Worm (Caenorhabditis elegans) whole organism, young adult: Measurements from ENCODE around the gene smg-4.

Experiments used
- B0019.2 ChIP-seq: fragments of 200-800 bp; sonication (Bioruptor generic); conservative IDR thresholded peaks from 2 replicates; pipeline ENCODE4 v1.3.6; 2022; ENCODE audit warnings: missing genetic modification reagents, missing genetic modification characterization, missing compliant biosample characterization
- F39B2.1 ChIP-seq: fragments of 200-800 bp; sonication (Bioruptor generic); IDR thresholded peaks from 2 replicates; pipeline ENCODE4 v1.3.6; 2022; ENCODE audit warnings: missing genetic modification reagents, missing genetic modification characterization, missing compliant biosample characterization
- F57C9.4 ChIP-seq: sonication (generic microtip); optimal IDR thresholded peaks from 2 replicates; lab custom pipeline; 2017; ENCODE audit warnings: mild to moderate bottlenecking, missing genetic modification characterization, missing compliant biosample characterization
- K12H6.12 ChIP-seq: fragments of 200-800 bp; sonication (Bioruptor generic); optimal IDR thresholded peaks from 2 replicates; lab custom pipeline; 2018; ENCODE audit warnings: mild to moderate bottlenecking, missing genetic modification characterization, missing compliant biosample characterization
- Y56A3A.18 ChIP-seq: fragments of 200-800 bp; sonication (Bioruptor generic); IDR thresholded peaks from 2 replicates; pipeline ENCODE4 v1.3.6; 2022; ENCODE audit warnings: missing genetic modification reagents, missing genetic modification characterization, missing compliant biosample characterization
- akir-1 ChIP-seq: fragments of 200-800 bp; sonication (Bioruptor generic); optimal IDR thresholded peaks from 2 replicates; lab custom pipeline; 2018; ENCODE audit warnings: mild to moderate bottlenecking, missing genetic modification characterization, moderate library complexity, missing compliant biosample characterization
- ama-1 ChIP-seq, 3 experiments: fragments of 150-350 bp in 1 of 3; sonication (generic microtip) in 2 of 3; optimal IDR thresholded peaks; 2 replicates each; lab custom pipeline; 2014 to 2018; ENCODE audit warnings: missing biosample characterization in 2 of 3, missing genetic modification characterization in 2 of 3, missing genetic modification reagents in 2 of 3
- atf-7 ChIP-seq: sonication (generic microtip); optimal IDR thresholded peaks from 2 replicates; lab custom pipeline; 2017; ENCODE audit warnings: mild to moderate bottlenecking, missing genetic modification characterization, missing compliant biosample characterization
- attf-6 ChIP-seq: fragments of 200-800 bp; sonication (Bioruptor generic); IDR thresholded peaks from 2 replicates; pipeline ENCODE4 v1.3.6; 2022; ENCODE audit warnings: missing genetic modification reagents, missing genetic modification characterization, missing compliant biosample characterization
- bed-1 ChIP-seq: fragments of 200-800 bp; sonication (Bioruptor generic); IDR thresholded peaks from 2 replicates; pipeline ENCODE4 v1.3.6; 2022; ENCODE audit warnings: missing genetic modification reagents, missing genetic modification characterization, missing compliant biosample characterization
- ccch-3 ChIP-seq: fragments of 200-800 bp; sonication (Bioruptor generic); optimal IDR thresholded peaks from 2 replicates; lab custom pipeline; 2018; ENCODE audit warnings: mild to moderate bottlenecking, missing genetic modification characterization, missing compliant biosample characterization
- ceh-27 ChIP-seq: fragments of 200-800 bp; sonication (Bioruptor generic); optimal IDR thresholded peaks from 2 replicates; lab custom pipeline; 2018; ENCODE audit warnings: mild to moderate bottlenecking, missing genetic modification characterization, moderate library complexity, missing compliant biosample characterization
- ceh-40 ChIP-seq: fragments of 200-800 bp; sonication (Bioruptor generic); IDR thresholded peaks from 2 replicates; pipeline ENCODE4 v1.3.6; 2022; ENCODE audit warnings: missing genetic modification characterization, missing compliant biosample characterization
- ceh-58 ChIP-seq: fragments of 200-800 bp; sonication (Bioruptor generic); IDR thresholded peaks from 2 replicates; pipeline ENCODE4 v1.3.6; 2022; ENCODE audit warnings: missing genetic modification characterization, missing compliant biosample characterization
- dox-1 ChIP-seq: fragments of 200-800 bp; sonication (Bioruptor generic); IDR thresholded peaks from 2 replicates; pipeline ENCODE4 v1.3.6; 2022; ENCODE audit warnings: missing genetic modification reagents, missing genetic modification characterization, missing compliant biosample characterization
- dpl-1 ChIP-seq: fragments of 150-350 bp; optimal IDR thresholded peaks from 2 replicates; lab custom pipeline; 2014; ENCODE audit warnings: missing biosample characterization, missing genetic modification reagents, missing genetic modification characterization
- gei-17 ChIP-seq: fragments of 200-800 bp; sonication (Bioruptor generic); optimal IDR thresholded peaks from 2 replicates; lab custom pipeline; 2018; ENCODE audit warnings: mild to moderate bottlenecking, missing genetic modification characterization, missing compliant biosample characterization
- hlh-12 ChIP-seq: sonication (generic microtip); optimal IDR thresholded peaks from 2 replicates; lab custom pipeline; 2016; ENCODE audit warnings: missing genetic modification characterization, missing compliant biosample characterization
- hmg-1.2 ChIP-seq: fragments of 200-800 bp; sonication (Bioruptor generic); IDR thresholded peaks from 2 replicates; pipeline ENCODE4 v1.3.6; 2022; ENCODE audit warnings: missing genetic modification reagents, missing genetic modification characterization, missing compliant biosample characterization
- hmg-20 ChIP-seq: fragments of 200-800 bp; sonication (Bioruptor generic); IDR thresholded peaks from 2 replicates; pipeline ENCODE4 v1.3.6; 2022; ENCODE audit warnings: missing genetic modification reagents, missing genetic modification characterization, missing compliant biosample characterization
- let-607 ChIP-seq, 2 experiments: fragments of 200-800 bp in 1 of 2; sonication (Bioruptor generic) in 1 of 2; sonication (generic microtip) in 1 of 2; optimal IDR thresholded peaks; 2 replicates each; lab custom pipeline; 2016 to 2018; ENCODE audit warnings: mild to moderate bottlenecking in 2 of 2, missing compliant biosample characterization in 2 of 2, missing genetic modification characterization in 2 of 2, moderate library complexity in 2 of 2, missing genotype in 1 of 2
- lin-26 ChIP-seq: fragments of 200-800 bp; sonication (Bioruptor generic); IDR thresholded peaks from 2 replicates; pipeline ENCODE4 v1.3.6; 2022; ENCODE audit warnings: missing genetic modification reagents, missing genetic modification characterization, missing compliant biosample characterization
- lin-40 ChIP-seq: sonication (generic microtip); optimal IDR thresholded peaks from 2 replicates; lab custom pipeline; 2016; ENCODE audit warnings: missing genetic modification characterization, mild to moderate bottlenecking, missing compliant biosample characterization, missing genotype, missing genetic modification reagents
- madf-10 ChIP-seq: sonication (generic microtip); optimal IDR thresholded peaks from 2 replicates; lab custom pipeline; 2016; ENCODE audit warnings: mild to moderate bottlenecking, missing genetic modification characterization, missing compliant biosample characterization
- madf-3 ChIP-seq: fragments of 200-800 bp; sonication (Bioruptor generic); IDR thresholded peaks from 2 replicates; pipeline ENCODE4 v1.3.6; 2022; ENCODE audit warnings: missing genetic modification reagents, missing genetic modification characterization, missing compliant biosample characterization
- madf-6 ChIP-seq: fragments of 200-800 bp; sonication (Bioruptor generic); IDR thresholded peaks from 2 replicates; pipeline ENCODE4 v1.3.6; 2022; ENCODE audit warnings: missing genetic modification reagents, missing genetic modification characterization, missing compliant biosample characterization
- nfya-1 ChIP-seq: sonication (generic microtip); optimal IDR thresholded peaks from 2 replicates; lab custom pipeline; 2017; ENCODE audit warnings: antibody characterized with exemption, missing compliant biosample characterization, missing genetic modification characterization, borderline replicate concordance; ENCODE audit not compliant: insufficient read depth
- nfya-2 ChIP-seq: fragments of 200-800 bp; sonication (Bioruptor generic); IDR thresholded peaks from 2 replicates; pipeline ENCODE4 v1.3.6; 2022; ENCODE audit warnings: missing genetic modification reagents, missing genetic modification characterization, missing compliant biosample characterization
- nhr-27 ChIP-seq: fragments of 200-800 bp; sonication (Bioruptor generic); optimal IDR thresholded peaks from 2 replicates; lab custom pipeline; 2018; ENCODE audit warnings: mild to moderate bottlenecking, missing genetic modification characterization, moderate library complexity, missing compliant biosample characterization
- nhr-80 ChIP-seq: sonication (generic microtip); optimal IDR thresholded peaks from 2 replicates; lab custom pipeline; 2016; ENCODE audit warnings: missing genetic modification characterization, missing compliant biosample characterization
- nhr-90 ChIP-seq: sonication (generic microtip); optimal IDR thresholded peaks from 2 replicates; lab custom pipeline; 2016; ENCODE audit warnings: missing genotype, mild to moderate bottlenecking, missing genetic modification characterization, missing compliant biosample characterization
- pbrm-1 ChIP-seq: fragments of 200-800 bp; sonication (Bioruptor generic); IDR thresholded peaks from 2 replicates; pipeline ENCODE4 v1.3.6; 2022; ENCODE audit warnings: missing genetic modification reagents, missing genetic modification characterization, missing compliant biosample characterization
- somi-1 ChIP-seq: fragments of 200-800 bp; sonication (Bioruptor generic); optimal IDR thresholded peaks from 2 replicates; lab custom pipeline; 2018; ENCODE audit warnings: mild to moderate bottlenecking, missing genetic modification characterization, missing compliant biosample characterization
- tbp1 ChIP-seq: fragments of 200-800 bp; sonication (Bioruptor generic); optimal IDR thresholded peaks from 2 replicates; lab custom pipeline; 2018; ENCODE audit warnings: mild to moderate bottlenecking, missing genetic modification characterization, missing compliant biosample characterization
- tlf-1 ChIP-seq: fragments of 200-800 bp; sonication (Bioruptor generic); optimal IDR thresholded peaks from 2 replicates; lab custom pipeline; 2018; ENCODE audit warnings: mild to moderate bottlenecking, missing genetic modification characterization, missing compliant biosample characterization
- xnd-1 ChIP-seq: sonication (generic microtip); optimal IDR thresholded peaks from 2 replicates; lab custom pipeline; 2016; ENCODE audit warnings: missing genotype, missing genetic modification reagents, missing genetic modification characterization, missing compliant biosample characterization
- zim-3 ChIP-seq: sonication (generic microtip); optimal IDR thresholded peaks from 2 replicates; lab custom pipeline; 2017; ENCODE audit warnings: mild to moderate bottlenecking, missing genetic modification characterization, moderate library complexity, missing compliant biosample characterization
- ztf-26 ChIP-seq: sonication (generic microtip); optimal IDR thresholded peaks from 2 replicates; lab custom pipeline; 2017; ENCODE audit warnings: missing genetic modification characterization, missing compliant biosample characterization
- ztf-6 ChIP-seq: fragments of 200-800 bp; sonication (Bioruptor generic); IDR thresholded peaks from 2 replicates; pipeline ENCODE4 v1.3.6; 2022; ENCODE audit warnings: missing genetic modification reagents, missing genetic modification characterization, missing compliant biosample characterization

Gene smg-4

ce11 chrV:9796562-9796961 is 19.0 kb upstream of the smg-4 start, which contains the start of gene F46B6.9:
TSS of gene F46B6.9 (plus strand) at chrV:9796862.
- no peak for TF ChIP-seq madf-3 (GFP tag; lab: Robert Waterston, UW)
- TF ChIP-seq dox-1 (GFP tag; lab: Robert Waterston, UW) = no peak
- TF ChIP-seq bed-1 (GFP tag; lab: Robert Waterston, UW) = no peak
- TF ChIP-seq gei-17 (GFP tag; lab: Kevin White, UChicago) = no peak
- no peak for TF ChIP-seq B0019.2 (GFP tag; lab: Robert Waterston, UW)

ce11 chrV:9796002-9796401 is 18.5 kb upstream of the smg-4 start:
- TF ChIP-seq ceh-27 (GFP tag; lab: Kevin White, UChicago) (no peak), nfya-1 (tag; lab: Kevin White, UChicago) (no peak), ceh-58 (GFP tag; lab: Robert Waterston, UW) (no peak), K12H6.12 (no peak), hlh-12 (tag; lab: Kevin White, UChicago) (no peak), F57C9.4 (tag; lab: Kevin White, UChicago) (no peak), nhr-80 (tag; lab: Kevin White, UChicago) (no peak), ztf-26 (tag; lab: Kevin White, UChicago) (no peak), tlf-1 (GFP tag; lab: Kevin White, UChicago) (no peak), zim-3 (tag; lab: Kevin White, UChicago) (no peak)

ce11 chrV:9794997-9795396 is 17.5 kb upstream of the smg-4 start:
- peak in 1 of 2 experiments; percentile 52 for TF ChIP-seq let-607 (tag; optimal IDR thresholded peaks at IDR 0.05; lab: Kevin White, UChicago)
- TF ChIP-seq ztf-6 (GFP tag; lab: Robert Waterston, UW) = no peak
- peak; percentile 30 for TF ChIP-seq nhr-80 (tag; lab: Kevin White, UChicago)
- no peak for TF ChIP-seq nhr-90 (tag; lab: Kevin White, UChicago)

ce11 chrV:9791332-9791731 is 13.8 kb upstream of the smg-4 start, which contains the start of gene lipl-2:
TSS of gene lipl-2 (plus strand) at chrV:9791567.
- TF ChIP-seq nhr-80 (tag; lab: Kevin White, UChicago) (peak; percentile 68), let-607 (tag; optimal IDR thresholded peaks at IDR 0.05; lab: Kevin White, UChicago) (peak in 1 of 2 experiments; percentile 57), ccch-3 (GFP tag; lab: Kevin White, UChicago) (no peak), hlh-12 (tag; lab: Kevin White, UChicago) (no peak), tbp1 (GFP tag; lab: Kevin White, UChicago) (peak; percentile 8)

- TF ChIP-seq akir-1 (GFP tag; lab: Kevin White, UChicago) (peak; percentile 15), madf-6 (peak; percentile 69), nhr-27 (tag; lab: Kevin White, UChicago) (peak; percentile 8), pbrm-1 (GFP tag; lab: Robert Waterston, UW) (peak; percentile 97), F39B2.1 (no peak), hmg-20 (GFP tag; lab: Robert Waterston, UW) (peak; percentile 63), xnd-1 (tag; lab: Kevin White, UChicago) (no peak), tlf-1 (GFP tag; lab: Kevin White, UChicago) (peak; percentile 97), lin-26 (no peak), Y56A3A.18 (peak; percentile 94), somi-1 (GFP tag; lab: Kevin White, UChicago) (peak; percentile 92), lin-40 (tag; lab: Kevin White, UChicago) (peak; percentile 97), atf-7 (tag; lab: Kevin White, UChicago) (peak; percentile 96), dpl-1 (GFP tag; lab: Kevin White, UChicago) (peak; percentile 49), nfya-2 (GFP tag; lab: Robert Waterston, UW) (no peak), madf-10 (tag; lab: Kevin White, UChicago) (peak; percentile 89), attf-6 (GFP tag; lab: Robert Waterston, UW) (0 out of 2 replicates have a peak, but pooled peaks have one; percentile 11), ceh-40 (GFP tag; lab: Robert Waterston, UW) (no peak), nhr-90 (tag; lab: Kevin White, UChicago) (peak; percentile 77), ama-1 (optimal IDR thresholded peaks at IDR 0.05; lab: Kevin White, UChicago) (no peak), ama-1 (GFP tag; optimal IDR thresholded peaks at IDR 0.05; lab: Kevin White, UChicago) (no peak), hmg-1.2 (GFP tag; lab: Robert Waterston, UW) (peak; percentile 99), F57C9.4 (tag; lab: Kevin White, UChicago) (no peak), dox-1 (GFP tag; lab: Robert Waterston, UW) (peak; percentile 98)
These were observed 12.2 kb upstream of the smg-4 start, which contains the start of gene ztf-7 for ce11 chrV:9789657-9790261. TSS of gene ztf-7 (minus strand) at chrV:9789707.
